Worm (Caenorhabditis elegans) whole organism, L4 larva: ENCODE results near the gene H20E11.3.

Experiments
- F26F4.8 ChIP-seq: fragments of 200-800 bp; sonication (Bioruptor generic); conservative IDR thresholded peaks from 2 replicates; pipeline ENCODE4 v1.3.6; 2022; ENCODE audit warnings: missing genetic modification characterization, missing compliant biosample characterization
- F37D6.2 ChIP-seq: sonication (generic microtip); optimal IDR thresholded peaks from 2 replicates; lab custom pipeline; 2016; ENCODE audit warnings: mild to moderate bottlenecking, missing genetic modification characterization, missing compliant biosample characterization
- F49E8.2 ChIP-seq: sonication (generic microtip); optimal IDR thresholded peaks from 2 replicates; lab custom pipeline; 2016; ENCODE audit warnings: missing compliant biosample characterization, mild to moderate bottlenecking, missing genetic modification characterization, borderline replicate concordance
- Y105C5A.15 ChIP-seq: fragments of 200-800 bp; sonication (Bioruptor generic); IDR thresholded peaks from 2 replicates; pipeline ENCODE4 v1.3.6; 2022; ENCODE audit warnings: missing genetic modification characterization, missing compliant biosample characterization
- Y48G9A.11 ChIP-seq: fragments of 200-800 bp; sonication (Bioruptor generic); IDR thresholded peaks from 2 replicates; pipeline ENCODE4 v1.3.6; 2022; ENCODE audit warnings: missing genetic modification reagents, missing genetic modification characterization, missing compliant biosample characterization
- Y5F2A.4 ChIP-seq: fragments of 200-800 bp; sonication (Bioruptor generic); optimal IDR thresholded peaks from 2 replicates; lab custom pipeline; 2018; ENCODE audit warnings: mild to moderate bottlenecking, missing genetic modification characterization, missing compliant biosample characterization
- ZK337.2 ChIP-seq: fragments of 200-800 bp; sonication (Bioruptor generic); IDR thresholded peaks from 2 replicates; pipeline ENCODE4 v1.3.6; 2022; ENCODE audit warnings: missing genetic modification reagents, missing genetic modification characterization, missing compliant biosample characterization
- ama-1 ChIP-seq: fragments of 150-350 bp; optimal IDR thresholded peaks from 2 replicates; lab custom pipeline; 2014; ENCODE audit warnings: inconsistent platforms, mixed read lengths
- arid-1 ChIP-seq: fragments of 200-800 bp; sonication (Bioruptor generic); conservative IDR thresholded peaks from 2 replicates; pipeline ENCODE4 v1.3.6; 2022; ENCODE audit warnings: missing genetic modification reagents, missing genetic modification characterization, missing compliant biosample characterization
- attf-4 ChIP-seq: sonication (generic microtip); optimal IDR thresholded peaks from 3 replicates; lab custom pipeline; 2017; ENCODE audit warnings: missing biosample characterization, missing genetic modification characterization
- ceh-20 ChIP-seq: fragments of 200-800 bp; sonication (Bioruptor generic); IDR thresholded peaks from 2 replicates; pipeline ENCODE4 v1.3.6; 2022; ENCODE audit warnings: missing genetic modification reagents, missing genetic modification characterization, missing compliant biosample characterization
- ceh-44 ChIP-seq: fragments of 200-800 bp; sonication (Bioruptor generic); IDR thresholded peaks from 2 replicates; pipeline ENCODE4 v1.3.6; 2022; ENCODE audit warnings: missing genetic modification reagents, missing genetic modification characterization, missing compliant biosample characterization
- ceh-82 ChIP-seq: sonication (generic microtip); optimal IDR thresholded peaks from 2 replicates; lab custom pipeline; 2017; ENCODE audit warnings: missing biosample characterization, missing genetic modification characterization
- ctbp-1 ChIP-seq: fragments of 200-800 bp; sonication (Bioruptor generic); IDR thresholded peaks from 2 replicates; pipeline ENCODE4 v1.3.6; 2022; ENCODE audit warnings: missing genetic modification reagents, missing genetic modification characterization, missing compliant biosample characterization
- daf-12 ChIP-seq: fragments of 150-350 bp; optimal IDR thresholded peaks from 2 replicates; lab custom pipeline; 2014; ENCODE audit warnings: missing biosample characterization, missing genetic modification reagents, missing genetic modification characterization
- daf-16 ChIP-seq, 3 experiments: sonication (generic microtip); optimal IDR thresholded peaks; 2 replicates each; lab custom pipeline; 2016 to 2017; ENCODE audit warnings: missing genetic modification characterization in 3 of 3, missing genetic modification reagents in 3 of 3, mild to moderate bottlenecking in 2 of 3, missing compliant biosample characterization in 2 of 3, missing biosample characterization in 1 of 3, moderate library complexity in 1 of 3
- duxl-1 ChIP-seq: sonication (generic microtip); optimal IDR thresholded peaks from 2 replicates; lab custom pipeline; 2016; ENCODE audit warnings: mild to moderate bottlenecking, missing genetic modification characterization, moderate library complexity, missing compliant biosample characterization; ENCODE audit not compliant: poor library complexity
- dve-1 ChIP-seq: sonication (generic microtip); optimal IDR thresholded peaks from 2 replicates; lab custom pipeline; 2017; ENCODE audit warnings: antibody characterized with exemption, mild to moderate bottlenecking, missing genetic modification characterization, missing compliant biosample characterization; ENCODE audit not compliant: insufficient read depth
- egl-43 ChIP-seq: fragments of 200-800 bp; sonication (Bioruptor generic); IDR thresholded peaks from 2 replicates; pipeline ENCODE4 v1.3.6; 2022; ENCODE audit warnings: missing genetic modification reagents, missing genetic modification characterization, missing compliant biosample characterization
- fkh-10 ChIP-seq: fragments of 150-350 bp; optimal IDR thresholded peaks from 2 replicates; lab custom pipeline; 2014; ENCODE audit warnings: missing biosample characterization, missing genetic modification reagents, missing genetic modification characterization
- fos-1 ChIP-seq: fragments of 150-350 bp; optimal IDR thresholded peaks from 2 replicates; lab custom pipeline; 2014; ENCODE audit warnings: missing biosample characterization, missing genetic modification characterization
- gei-8 ChIP-seq: fragments of 200-800 bp; sonication (Bioruptor generic); optimal IDR thresholded peaks from 2 replicates; lab custom pipeline; 2018; ENCODE audit warnings: mild to moderate bottlenecking, missing genetic modification characterization, missing compliant biosample characterization
- hif-1 ChIP-seq, 2 experiments: sonication (generic microtip); optimal IDR thresholded peaks; 2 replicates each; lab custom pipeline; 2016 to 2017; ENCODE audit warnings: missing compliant biosample characterization in 2 of 2, missing genetic modification characterization in 2 of 2, missing genetic modification reagents in 2 of 2, missing genotype in 2 of 2, mild to moderate bottlenecking in 1 of 2
- hlh-11 ChIP-seq: fragments of 200-800 bp; sonication (Bioruptor generic); optimal IDR thresholded peaks from 2 replicates; lab custom pipeline; 2018; ENCODE audit warnings: mild to moderate bottlenecking, missing genetic modification characterization, missing compliant biosample characterization
- hlh-30 ChIP-seq: sonication (generic microtip); optimal IDR thresholded peaks from 2 replicates; lab custom pipeline; 2017; ENCODE audit warnings: antibody characterized with exemption, mild to moderate bottlenecking, missing genetic modification characterization, missing compliant biosample characterization; ENCODE audit not compliant: insufficient read depth
- lin-38 ChIP-seq: fragments of 200-800 bp; sonication (Bioruptor generic); IDR thresholded peaks from 2 replicates; pipeline ENCODE4 v1.3.6; 2022; ENCODE audit warnings: missing genetic modification reagents, missing genetic modification characterization, missing compliant biosample characterization
- lir-3 ChIP-seq: sonication (generic microtip); optimal IDR thresholded peaks from 2 replicates; lab custom pipeline; 2016; ENCODE audit warnings: mild to moderate bottlenecking, missing genetic modification characterization, missing compliant biosample characterization
- lsy-2 ChIP-seq, 2 experiments: fragments of 150-350 bp in 1 of 2; sonication (generic microtip) in 1 of 2; optimal IDR thresholded peaks; 2 replicates each; lab custom pipeline; 2014 to 2017; ENCODE audit warnings: missing biosample characterization in 2 of 2, missing genetic modification characterization in 2 of 2
- madf-5 ChIP-seq, 2 experiments: fragments of 200-800 bp; sonication (Bioruptor generic); IDR thresholded peaks; 2 replicates each; pipeline ENCODE4 v1.3.6; 2022; ENCODE audit warnings: missing compliant biosample characterization in 2 of 2, missing genetic modification characterization in 2 of 2
- madf-9 ChIP-seq: fragments of 200-800 bp; sonication (Bioruptor generic); conservative IDR thresholded peaks from 2 replicates; pipeline ENCODE4 v1.3.6; 2022; ENCODE audit warnings: missing genetic modification reagents, missing genetic modification characterization, missing compliant biosample characterization
- mdt-29 ChIP-seq: fragments of 200-800 bp; sonication (Bioruptor generic); IDR thresholded peaks from 2 replicates; pipeline ENCODE4 v1.3.6; 2022; ENCODE audit warnings: missing genetic modification reagents, missing genetic modification characterization, missing compliant biosample characterization
- mes-2 ChIP-seq: sonication (generic microtip); optimal IDR thresholded peaks from 2 replicates; lab custom pipeline; 2016; ENCODE audit warnings: missing genotype, mild to moderate bottlenecking, missing genetic modification characterization, missing compliant biosample characterization; ENCODE audit not compliant: poor library complexity, severe bottlenecking
- mxl-2 ChIP-seq: fragments of 200-800 bp; sonication (Bioruptor generic); conservative IDR thresholded peaks from 2 replicates; pipeline ENCODE4 v1.3.6; 2022; ENCODE audit warnings: missing genetic modification reagents, missing genetic modification characterization, missing compliant biosample characterization
- nhr-237 ChIP-seq: sonication (generic microtip); optimal IDR thresholded peaks from 2 replicates; lab custom pipeline; 2017; ENCODE audit warnings: missing biosample characterization, missing genetic modification characterization
- nhr-48 ChIP-seq: sonication (generic microtip); optimal IDR thresholded peaks from 2 replicates; lab custom pipeline; 2016; ENCODE audit warnings: mild to moderate bottlenecking, missing genetic modification characterization, missing compliant biosample characterization
- rbr-2 ChIP-seq: sonication (generic microtip); optimal IDR thresholded peaks from 2 replicates; lab custom pipeline; 2016; ENCODE audit warnings: missing genotype, missing genetic modification characterization, missing compliant biosample characterization
- saeg-2 ChIP-seq: fragments of 200-800 bp; sonication (Bioruptor generic); IDR thresholded peaks from 2 replicates; pipeline ENCODE4 v1.3.6; 2022; ENCODE audit warnings: missing genetic modification reagents, missing genetic modification characterization, missing compliant biosample characterization
- sdz-12 ChIP-seq: fragments of 200-800 bp; sonication (Bioruptor generic); optimal IDR thresholded peaks from 2 replicates; lab custom pipeline; 2018; ENCODE audit warnings: mild to moderate bottlenecking, missing genetic modification characterization, missing compliant biosample characterization
- skn-1 ChIP-seq: fragments of 150-350 bp; optimal IDR thresholded peaks from 2 replicates; lab custom pipeline; 2014; ENCODE audit warnings: missing biosample characterization, missing genetic modification characterization
- snpc-1.2 ChIP-seq: fragments of 200-800 bp; sonication (Bioruptor generic); IDR thresholded peaks from 2 replicates; pipeline ENCODE4 v1.3.6; 2022; ENCODE audit warnings: missing genetic modification reagents, missing genetic modification characterization, missing compliant biosample characterization
- snpc-4 ChIP-seq: fragments of 150-350 bp; optimal IDR thresholded peaks from 2 replicates; lab custom pipeline; 2014; ENCODE audit warnings: missing biosample characterization, missing genetic modification characterization
- spr-1 ChIP-seq: sonication (generic microtip); optimal IDR thresholded peaks from 2 replicates; lab custom pipeline; 2016; ENCODE audit warnings: mild to moderate bottlenecking, missing genetic modification characterization, missing compliant biosample characterization
- tag-97 ChIP-seq: fragments of 200-800 bp; sonication (Bioruptor generic); IDR thresholded peaks from 2 replicates; pipeline ENCODE4 v1.3.6; 2022; ENCODE audit warnings: missing genetic modification characterization, missing compliant biosample characterization
- unc-39 ChIP-seq: sonication (generic microtip); optimal IDR thresholded peaks from 2 replicates; lab custom pipeline; 2017; ENCODE audit warnings: missing biosample characterization, missing genetic modification characterization
- unc-62 ChIP-seq, 3 experiments: fragments of 150-350 bp in 1 of 3; sonication (generic microtip); optimal IDR thresholded peaks in 2 of 3; peaks in 1 of 3; 1 replicate in 1 of 3; 2 replicates in 2 of 3; lab custom pipeline; 2014 to 2017; ENCODE audit warnings: missing biosample characterization in 3 of 3, missing genetic modification characterization in 3 of 3, missing genetic modification reagents in 3 of 3, missing genotype in 1 of 3
- vab-7 ChIP-seq: fragments of 200-800 bp; sonication (Bioruptor generic); IDR thresholded peaks from 2 replicates; pipeline ENCODE4 v1.3.6; 2022; ENCODE audit warnings: missing genetic modification reagents, missing genetic modification characterization, missing compliant biosample characterization
- zag-1 ChIP-seq: fragments of 150-350 bp; optimal IDR thresholded peaks from 2 replicates; lab custom pipeline; 2014; ENCODE audit warnings: missing biosample characterization, missing genetic modification characterization
- ztf-11 ChIP-seq: fragments of 150-350 bp; optimal IDR thresholded peaks from 2 replicates; lab custom pipeline; 2014; ENCODE audit warnings: missing biosample characterization, missing genetic modification characterization

H20E11.3 gene

DNA sequence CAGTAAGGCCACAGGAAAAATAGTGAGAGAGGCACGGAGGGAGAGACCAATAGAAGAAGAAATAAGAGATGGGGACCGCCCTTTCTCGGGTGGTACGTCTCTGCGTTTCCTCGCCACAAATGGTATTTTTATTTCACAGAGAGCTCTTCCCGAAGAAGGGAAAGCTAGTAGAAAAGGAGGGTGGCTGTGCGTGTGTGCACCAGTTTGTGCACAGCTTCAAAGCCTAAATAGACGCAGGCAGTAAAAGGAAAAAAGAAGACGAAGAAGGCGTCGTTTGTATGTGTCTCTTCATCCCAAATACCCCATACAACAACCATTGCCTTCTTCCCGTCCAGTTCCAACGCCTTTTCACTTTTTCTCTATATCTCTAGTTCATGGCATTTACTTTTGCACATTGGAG is 14.9 kb upstream of the H20E11.3 start (continued):
- TF ChIP-seq mxl-2 (GFP tag; lab: Robert Waterston, UW): no peak
- no peak for TF ChIP-seq daf-16 (GFP tag; optimal IDR thresholded peaks at IDR 0.05; lab: Kevin White, UChicago)
- no peak for TF ChIP-seq daf-16 (tag; optimal IDR thresholded peaks at IDR 0.05; lab: Kevin White, UChicago)
- TF ChIP-seq ceh-82 (tag; lab: Kevin White, UChicago): no peak
- TF ChIP-seq ctbp-1: peak; percentile 69
- TF ChIP-seq saeg-2 (GFP tag; lab: Robert Waterston, UW): no peak
- TF ChIP-seq madf-5 (GFP tag; IDR thresholded peaks at IDR 0.05; lab: Robert Waterston, UW): no peak
- no peak for TF ChIP-seq duxl-1
- no peak for TF ChIP-seq ztf-11 (tag; lab: Kevin White, UChicago)
- TF ChIP-seq lin-38 (GFP tag; lab: Robert Waterston, UW): no peak
- TF ChIP-seq egl-43 (GFP tag; lab: Robert Waterston, UW): no peak
- no peak for TF ChIP-seq sdz-12 (GFP tag; lab: Kevin White, UChicago)
- no peak for TF ChIP-seq Y5F2A.4 (GFP tag; lab: Kevin White, UChicago)
- no peak for TF ChIP-seq hlh-11 (tag; lab: Kevin White, UChicago)
- no peak for TF ChIP-seq gei-8 (GFP tag; lab: Kevin White, UChicago)
- no peak for TF ChIP-seq ama-1 (lab: Kevin White, UChicago)
- TF ChIP-seq mes-2 (tag; lab: Kevin White, UChicago): no peak
- TF ChIP-seq vab-7: no peak
- no peak for TF ChIP-seq ceh-44
- TF ChIP-seq spr-1 (tag; lab: Kevin White, UChicago): no peak
- TF ChIP-seq hif-1 (tag; optimal IDR thresholded peaks at IDR 0.05; lab: Kevin White, UChicago): peak in 1 of 2 experiments; percentile 40
- TF ChIP-seq F49E8.2: no peak
- no peak for TF ChIP-seq unc-39
- TF ChIP-seq skn-1 (tag; lab: Kevin White, UChicago): no peak
- TF ChIP-seq Y105C5A.15 (GFP tag; lab: Robert Waterston, UW): no peak
- no peak for TF ChIP-seq snpc-1.2
- no peak for TF ChIP-seq dve-1 (tag; lab: Kevin White, UChicago)
- TF ChIP-seq daf-12 (tag; lab: Kevin White, UChicago): no peak
- no peak for TF ChIP-seq arid-1
- TF ChIP-seq mdt-29 (GFP tag; lab: Robert Waterston, UW): no peak
- TF ChIP-seq tag-97 (GFP tag; lab: Robert Waterston, UW): no peak
- 0 out of 2 replicates have a peak, but pooled peaks have one; percentile 16 for TF ChIP-seq F26F4.8
- no peak for TF ChIP-seq Y48G9A.11 (GFP tag; lab: Robert Waterston, UW)
- peak; percentile 85 for TF ChIP-seq fkh-10 (GFP tag; lab: Kevin White, UChicago)
- no peak for TF ChIP-seq ceh-20 (GFP tag; lab: Robert Waterston, UW)
- TF ChIP-seq attf-4 (tag; lab: Kevin White, UChicago): no peak
- no peak for TF ChIP-seq lir-3 (tag; lab: Kevin White, UChicago)
- peak; percentile 36 for TF ChIP-seq hlh-30
- TF ChIP-seq snpc-4 (tag; lab: Kevin White, UChicago): no peak
- TF ChIP-seq nhr-237 (tag; lab: Kevin White, UChicago): no peak
- TF ChIP-seq ZK337.2 (GFP tag; lab: Robert Waterston, UW): 0 out of 2 replicates have a peak, but pooled peaks have one; percentile 16
- TF ChIP-seq nhr-48: no peak
- no peak for TF ChIP-seq unc-62 (GFP tag; optimal IDR thresholded peaks at IDR 0.05 in 1 of 2; lab: Kevin White, UChicago)
- no peak for TF ChIP-seq unc-62 (tag; optimal IDR thresholded peaks at IDR 0.05; lab: Kevin White, UChicago)
- TF ChIP-seq lsy-2 (tag; optimal IDR thresholded peaks at IDR 0.05; lab: Kevin White, UChicago): peak; percentile 11 to 66
- TF ChIP-seq F37D6.2 (tag; lab: Kevin White, UChicago): peak; percentile 60
- TF ChIP-seq fos-1 (tag; lab: Kevin White, UChicago): no peak
- peak; percentile 72 for TF ChIP-seq rbr-2 (tag; lab: Kevin White, UChicago)
- no peak for TF ChIP-seq zag-1
- TF ChIP-seq madf-9 (GFP tag; lab: Robert Waterston, UW): no peak
